Worm (Caenorhabditis elegans) whole organism, mixed stage, embryonic: ENCODE measurements around the gene F52H2.1.

Experiments used
- M03D4.4 ChIP-seq: sonication (generic microtip); optimal IDR thresholded peaks from 2 replicates; lab custom pipeline; 2017; ENCODE audit warnings: mild to moderate bottlenecking, missing genetic modification characterization, missing compliant biosample characterization
- bed-3 ChIP-seq: fragments of 200-800 bp; sonication (Bioruptor generic); optimal IDR thresholded peaks from 3 replicates; lab custom pipeline; 2018; ENCODE audit warnings: mild to moderate bottlenecking, missing genetic modification characterization, moderate library complexity, missing compliant biosample characterization
- blmp-1 ChIP-seq: fragments of 150-350 bp; optimal IDR thresholded peaks from 2 replicates; lab custom pipeline; 2014; ENCODE audit warnings: missing biosample characterization, missing genetic modification characterization
- ceh-39 ChIP-seq: fragments of 150-350 bp; optimal IDR thresholded peaks from 2 replicates; lab custom pipeline; 2014; ENCODE audit warnings: missing biosample characterization, missing genetic modification characterization
- ceh-43 ChIP-seq: fragments of 200-800 bp; sonication (Bioruptor generic); optimal IDR thresholded peaks from 2 replicates; lab custom pipeline; 2018; ENCODE audit warnings: mild to moderate bottlenecking, missing genetic modification characterization, moderate library complexity, missing compliant biosample characterization
- ceh-83 ChIP-seq: fragments of 200-800 bp; sonication (Bioruptor generic); optimal IDR thresholded peaks from 2 replicates; lab custom pipeline; 2018; ENCODE audit warnings: mild to moderate bottlenecking, missing genetic modification characterization, missing compliant biosample characterization
- ces-1 ChIP-seq: fragments of 150-350 bp; optimal IDR thresholded peaks from 2 replicates; lab custom pipeline; 2014; ENCODE audit warnings: missing biosample characterization, missing genetic modification reagents, missing genetic modification characterization
- cnd-1 ChIP-seq: fragments of 200-800 bp; sonication (Bioruptor generic); optimal IDR thresholded peaks from 2 replicates; lab custom pipeline; 2018; ENCODE audit warnings: mild to moderate bottlenecking, missing genetic modification characterization, missing compliant biosample characterization
- drap-1 ChIP-seq: fragments of 200-800 bp; sonication (Bioruptor generic); optimal IDR thresholded peaks from 3 replicates; lab custom pipeline; 2018; ENCODE audit warnings: mild to moderate bottlenecking, missing genetic modification characterization, missing compliant biosample characterization
- elt-1 ChIP-seq: sonication (generic microtip); optimal IDR thresholded peaks from 2 replicates; lab custom pipeline; 2017; ENCODE audit warnings: missing genetic modification characterization, mild to moderate bottlenecking, missing compliant biosample characterization, antibody characterized with exemption, moderate library complexity, borderline replicate concordance; ENCODE audit not compliant: insufficient read depth
- elt-3 ChIP-seq: fragments of 150-350 bp; optimal IDR thresholded peaks from 2 replicates; lab custom pipeline; 2014; ENCODE audit warnings: missing biosample characterization, missing genetic modification characterization
- flh-1 ChIP-seq: fragments of 200-800 bp; sonication (Bioruptor generic); optimal IDR thresholded peaks from 2 replicates; lab custom pipeline; 2018; ENCODE audit warnings: mild to moderate bottlenecking, missing genetic modification characterization, moderate library complexity, missing compliant biosample characterization
- ham-2 ChIP-seq: fragments of 200-800 bp; sonication (Bioruptor generic); optimal IDR thresholded peaks from 2 replicates; lab custom pipeline; 2018; ENCODE audit warnings: mild to moderate bottlenecking, missing genetic modification characterization, missing compliant biosample characterization
- hlh-1 ChIP-seq: fragments of 150-350 bp; optimal IDR thresholded peaks from 2 replicates; lab custom pipeline; 2014; ENCODE audit warnings: missing biosample characterization, missing genetic modification reagents, missing genetic modification characterization
- lin-13 ChIP-seq: fragments of 150-350 bp; optimal IDR thresholded peaks from 2 replicates; lab custom pipeline; 2014; ENCODE audit warnings: missing biosample characterization, missing genetic modification characterization
- lin-32 ChIP-seq: fragments of 200-800 bp; sonication (Bioruptor generic); optimal IDR thresholded peaks from 2 replicates; lab custom pipeline; 2018; ENCODE audit warnings: mild to moderate bottlenecking, missing genetic modification characterization, missing compliant biosample characterization
- lsy-2 ChIP-seq: fragments of 150-350 bp; optimal IDR thresholded peaks from 2 replicates; lab custom pipeline; 2014; ENCODE audit warnings: missing biosample characterization, missing genetic modification characterization
- mep-1 ChIP-seq: fragments of 150-350 bp; optimal IDR thresholded peaks from 2 replicates; lab custom pipeline; 2017; ENCODE audit warnings: missing biosample characterization, missing genetic modification reagents, missing genetic modification characterization, inconsistent platforms
- mls-2 ChIP-seq: sonication (generic microtip); optimal IDR thresholded peaks from 2 replicates; lab custom pipeline; 2016; ENCODE audit warnings: mild to moderate bottlenecking, missing genetic modification characterization, moderate library complexity, missing compliant biosample characterization
- nhr-12 ChIP-seq: fragments of 150-350 bp; optimal IDR thresholded peaks from 2 replicates; lab custom pipeline; 2014; ENCODE audit warnings: missing biosample characterization, missing genetic modification characterization
- nhr-2 ChIP-seq: fragments of 150-350 bp; optimal IDR thresholded peaks from 2 replicates; lab custom pipeline; 2014; ENCODE audit warnings: missing biosample characterization, missing genetic modification characterization
- nhr-237 ChIP-seq: fragments of 150-350 bp; optimal IDR thresholded peaks from 2 replicates; lab custom pipeline; 2014; ENCODE audit warnings: missing biosample characterization, missing genetic modification characterization
- nhr-28 ChIP-seq: fragments of 150-350 bp; optimal IDR thresholded peaks from 2 replicates; lab custom pipeline; 2014; ENCODE audit warnings: missing biosample characterization, missing genetic modification characterization
- nhr-76 ChIP-seq: sonication (generic microtip); optimal IDR thresholded peaks from 2 replicates; lab custom pipeline; 2017; ENCODE audit warnings: missing biosample characterization, missing genetic modification characterization
- pha-4 ChIP-seq: fragments of 150-350 bp; optimal IDR thresholded peaks from 2 replicates; lab custom pipeline; 2018; ENCODE audit warnings: missing biosample characterization, missing genetic modification reagents, missing genetic modification characterization
- sem-2 ChIP-seq: fragments of 200-800 bp; sonication (Bioruptor generic); optimal IDR thresholded peaks from 2 replicates; lab custom pipeline; 2018; ENCODE audit warnings: mild to moderate bottlenecking, missing genetic modification characterization, missing compliant biosample characterization
- snpc-4 ChIP-seq: fragments of 150-350 bp; optimal IDR thresholded peaks from 2 replicates; lab custom pipeline; 2014; ENCODE audit warnings: missing biosample characterization, missing genetic modification characterization
- sptf-1 ChIP-seq: sonication (generic microtip); optimal IDR thresholded peaks from 2 replicates; lab custom pipeline; 2017; ENCODE audit warnings: mild to moderate bottlenecking, missing genetic modification characterization, moderate library complexity, missing compliant biosample characterization
- tbx-8 ChIP-seq: fragments of 200-800 bp; sonication (Bioruptor generic); optimal IDR thresholded peaks from 2 replicates; lab custom pipeline; 2018; ENCODE audit warnings: mild to moderate bottlenecking, missing genetic modification characterization, moderate library complexity, missing compliant biosample characterization
- unc-120 ChIP-seq: sonication (generic microtip); optimal IDR thresholded peaks from 2 replicates; lab custom pipeline; 2017; ENCODE audit warnings: missing genetic modification characterization, missing compliant biosample characterization; ENCODE audit not compliant: poor library complexity, severe bottlenecking
- unc-39 ChIP-seq: fragments of 150-350 bp; optimal IDR thresholded peaks from 2 replicates; lab custom pipeline; 2014; ENCODE audit warnings: missing biosample characterization, missing genetic modification characterization
- unc-62 ChIP-seq: fragments of 150-350 bp; optimal IDR thresholded peaks from 2 replicates; lab custom pipeline; 2014; ENCODE audit warnings: missing biosample characterization, missing genetic modification reagents, missing genetic modification characterization
- zip-8 ChIP-seq: fragments of 150-350 bp; optimal IDR thresholded peaks from 2 replicates; lab custom pipeline; 2014; ENCODE audit warnings: missing biosample characterization, missing genetic modification characterization
- ztf-11 ChIP-seq: fragments of 150-350 bp; optimal IDR thresholded peaks from 2 replicates; lab custom pipeline; 2014; ENCODE audit warnings: missing biosample characterization, missing genetic modification characterization

Gene F52H2.1

ce11 chrX:2588012-2588411 lies 15.1 kb downstream of the F52H2.1 start:
- TF ChIP-seq nhr-76 (tag; lab: Kevin White, UChicago) (no peak), sem-2 (GFP tag; lab: Kevin White, UChicago) (no peak), hlh-1 (tag; lab: Kevin White, UChicago) (no peak), lin-32 (GFP tag; lab: Kevin White, UChicago) (no peak), ztf-11 (tag; lab: Kevin White, UChicago) (no peak), ham-2 (no peak), elt-3 (tag; lab: Kevin White, UChicago) (no peak), snpc-4 (tag; lab: Kevin White, UChicago) (no peak), lin-13 (tag; lab: Kevin White, UChicago) (no peak), zip-8 (tag; lab: Kevin White, UChicago) (no peak), ceh-43 (GFP tag; lab: Kevin White, UChicago) (no peak), tbx-8 (no peak), unc-120 (tag; lab: Kevin White, UChicago) (no peak), elt-1 (tag; lab: Kevin White, UChicago) (no peak), nhr-237 (tag; lab: Kevin White, UChicago) (no peak), lsy-2 (tag; lab: Kevin White, UChicago) (no peak), nhr-28 (tag; lab: Kevin White, UChicago) (no peak), ceh-39 (tag; lab: Kevin White, UChicago) (no peak), M03D4.4 (tag; lab: Kevin White, UChicago) (no peak)

- no peak for TF ChIP-seq ceh-39 (tag; lab: Kevin White, UChicago)
- TF ChIP-seq nhr-12 (tag; lab: Kevin White, UChicago), result no peak
- no peak for TF ChIP-seq tbx-8
- no peak for TF ChIP-seq mep-1 (tag; lab: Kevin White, UChicago)
Observed at ce11 chrX:2590023-2590422, 17.1 kb downstream of the F52H2.1 start.

- no peak for TF ChIP-seq M03D4.4 (tag; lab: Kevin White, UChicago)
- no peak for TF ChIP-seq ztf-11 (tag; lab: Kevin White, UChicago)
- no peak for TF ChIP-seq drap-1 (GFP tag; lab: Kevin White, UChicago)
- TF ChIP-seq snpc-4 (tag; lab: Kevin White, UChicago), result no peak
- no peak for TF ChIP-seq ham-2
- no peak for TF ChIP-seq bed-3 (GFP tag; lab: Kevin White, UChicago)
- TF ChIP-seq cnd-1 (tag; lab: Kevin White, UChicago), result no peak
- no peak for TF ChIP-seq nhr-237 (tag; lab: Kevin White, UChicago)
- TF ChIP-seq unc-39 (tag; lab: Kevin White, UChicago), result no peak
- no peak for TF ChIP-seq elt-1 (tag; lab: Kevin White, UChicago)
- TF ChIP-seq ces-1, result no peak
- no peak for TF ChIP-seq ceh-83
- no peak for TF ChIP-seq nhr-28 (tag; lab: Kevin White, UChicago)
- TF ChIP-seq pha-4 (tag; lab: Kevin White, UChicago), result no peak
Observed at ce11 chrX:2590777-2591176, 17.9 kb downstream of the F52H2.1 start.

ce11 chrX:2591586-2592000 lies 18.7 kb downstream of the F52H2.1 start:
- no peak for TF ChIP-seq bed-3 (GFP tag; lab: Kevin White, UChicago)
- TF ChIP-seq nhr-12 (tag; lab: Kevin White, UChicago), result no peak
- no peak for TF ChIP-seq unc-39 (tag; lab: Kevin White, UChicago)
- no peak for TF ChIP-seq ceh-39 (tag; lab: Kevin White, UChicago)
- TF ChIP-seq unc-120 (tag; lab: Kevin White, UChicago), result peak; percentile 60
- no peak for TF ChIP-seq ceh-43 (GFP tag; lab: Kevin White, UChicago)
- peak; percentile 12 for TF ChIP-seq unc-62 (GFP tag; lab: Kevin White, UChicago)
- TF ChIP-seq mls-2 (tag; lab: Kevin White, UChicago), result no peak
- peak; percentile 56 for TF ChIP-seq nhr-237 (tag; lab: Kevin White, UChicago)
- TF ChIP-seq blmp-1, result peak; percentile 68
- no peak for TF ChIP-seq ceh-83
- no peak for TF ChIP-seq nhr-2
- TF ChIP-seq hlh-1 (tag; lab: Kevin White, UChicago), result peak; percentile 17
- no peak for TF ChIP-seq M03D4.4 (tag; lab: Kevin White, UChicago)
- TF ChIP-seq drap-1 (GFP tag; lab: Kevin White, UChicago), result peak; percentile 18
- no peak for TF ChIP-seq sptf-1 (tag; lab: Kevin White, UChicago)
- no peak for TF ChIP-seq ham-2
- TF ChIP-seq ztf-11 (tag; lab: Kevin White, UChicago), result no peak
- TF ChIP-seq pha-4 (tag; lab: Kevin White, UChicago), result peak; percentile 19
- TF ChIP-seq lsy-2 (tag; lab: Kevin White, UChicago), result no peak
- no peak for TF ChIP-seq flh-1 (GFP tag; lab: Kevin White, UChicago)
- no peak for TF ChIP-seq sem-2 (GFP tag; lab: Kevin White, UChicago)
- no peak for TF ChIP-seq ces-1
- no peak for TF ChIP-seq zip-8 (tag; lab: Kevin White, UChicago)
- no peak for TF ChIP-seq nhr-76 (tag; lab: Kevin White, UChicago)
- peak; percentile 20 for TF ChIP-seq elt-3 (tag; lab: Kevin White, UChicago)
